Worm (Caenorhabditis elegans) whole organism, L4/young adult: ENCODE data around the gene srh-44.

Experiments
- W03F9.2 ChIP-seq: fragments of 150-350 bp; optimal IDR thresholded peaks from 2 replicates; lab custom pipeline; 2014; ENCODE audit warnings: missing biosample characterization, missing genetic modification characterization
- dao-5 ChIP-seq: sonication (generic microtip); optimal IDR thresholded peaks from 2 replicates; lab custom pipeline; 2016; ENCODE audit warnings: missing genotype, missing genetic modification characterization, moderate library complexity, missing compliant biosample characterization
- him-1 ChIP-seq: sonication (generic microtip); optimal IDR thresholded peaks from 2 replicates; lab custom pipeline; 2016; ENCODE audit warnings: missing genotype, missing genetic modification reagents, missing genetic modification characterization, missing compliant biosample characterization

- no peak for TF ChIP-seq dao-5 (tag; lab: Kevin White, UChicago)
- TF ChIP-seq him-1: no peak
- TF ChIP-seq W03F9.2 (tag; lab: Kevin White, UChicago): no peak
These were observed 2.0 kb upstream of the srh-44 start for ce11 chrII:11512921-11513320.
